Worm (Caenorhabditis elegans) whole organism, L1 larva: ENCODE measurements around the gene twk-16.

Source experiments
- C16A3.4 ChIP-seq: fragments of 150-350 bp; optimal IDR thresholded peaks from 2 replicates; lab custom pipeline; 2014; ENCODE audit warnings: missing biosample characterization, missing genetic modification characterization
- C34B4.2 ChIP-seq: sonication (generic microtip); optimal IDR thresholded peaks from 2 replicates; lab custom pipeline; 2017; ENCODE audit warnings: mild to moderate bottlenecking, missing genetic modification characterization, missing compliant biosample characterization
- F16B12.6 ChIP-seq: fragments of 150-350 bp; optimal IDR thresholded peaks from 2 replicates; lab custom pipeline; 2014; ENCODE audit warnings: missing biosample characterization, missing genetic modification characterization
- aha-1 ChIP-seq: fragments of 150-350 bp; optimal IDR thresholded peaks from 2 replicates; lab custom pipeline; 2014; ENCODE audit warnings: missing biosample characterization, missing genetic modification characterization
- aly-2 ChIP-seq: fragments of 150-350 bp; optimal IDR thresholded peaks from 2 replicates; lab custom pipeline; 2014; ENCODE audit warnings: missing biosample characterization, missing genetic modification characterization
- ama-1 ChIP-seq: fragments of 150-350 bp; optimal IDR thresholded peaks from 2 replicates; lab custom pipeline; 2014
- blmp-1 ChIP-seq: fragments of 150-350 bp; optimal IDR thresholded peaks from 2 replicates; lab custom pipeline; 2014; ENCODE audit warnings: missing biosample characterization, missing genetic modification characterization
- ceh-8 ChIP-seq: fragments of 200-800 bp; sonication (Bioruptor generic); optimal IDR thresholded peaks from 2 replicates; lab custom pipeline; 2018; ENCODE audit warnings: mild to moderate bottlenecking, missing genetic modification characterization, moderate library complexity, missing compliant biosample characterization
- ceh-90 ChIP-seq: sonication (generic microtip); optimal IDR thresholded peaks from 2 replicates; lab custom pipeline; 2016; ENCODE audit warnings: missing genetic modification characterization, missing compliant biosample characterization
- ces-1 ChIP-seq: fragments of 150-350 bp; optimal IDR thresholded peaks from 2 replicates; lab custom pipeline; 2014; ENCODE audit warnings: missing biosample characterization, missing genetic modification reagents, missing genetic modification characterization
- dpl-1 ChIP-seq, 3 experiments: fragments of 150-350 bp in 2 of 3; sonication (generic microtip) in 1 of 3; optimal IDR thresholded peaks; 2 replicates each; lab custom pipeline; 2014 to 2017; ENCODE audit warnings: missing biosample characterization in 3 of 3, missing genetic modification characterization in 3 of 3, missing genetic modification reagents in 3 of 3
- efl-1 ChIP-seq, 4 experiments: fragments of 150-350 bp; optimal IDR thresholded peaks in 3 of 4; peaks in 1 of 4; 1 replicate in 1 of 4; 2 replicates in 3 of 4; lab custom pipeline; 2014; ENCODE audit warnings: missing biosample characterization in 2 of 4, missing genetic modification characterization in 2 of 4, missing genetic modification reagents in 2 of 4
- egl-13 ChIP-seq: sonication (generic microtip); optimal IDR thresholded peaks from 2 replicates; lab custom pipeline; 2016; ENCODE audit warnings: missing genotype, missing genetic modification reagents, missing genetic modification characterization, missing compliant biosample characterization
- elt-2 ChIP-seq: sonication (generic microtip); optimal IDR thresholded peaks from 2 replicates; lab custom pipeline; 2016; ENCODE audit warnings: missing genetic modification characterization, mild to moderate bottlenecking, inconsistent platforms, missing compliant biosample characterization, missing genetic modification reagents
- ets-5 ChIP-seq: fragments of 200-800 bp; sonication (Bioruptor generic); IDR thresholded peaks from 2 replicates; pipeline ENCODE4 v1.3.6; 2022; ENCODE audit warnings: missing genetic modification characterization, missing compliant biosample characterization
- fkh-10 ChIP-seq: sonication (generic microtip); optimal IDR thresholded peaks from 2 replicates; lab custom pipeline; 2017; ENCODE audit warnings: missing biosample characterization, missing genetic modification reagents, missing genetic modification characterization
- fkh-4 ChIP-seq: sonication (generic microtip); optimal IDR thresholded peaks from 2 replicates; lab custom pipeline; 2016; ENCODE audit warnings: missing compliant biosample characterization, missing genetic modification characterization, borderline replicate concordance
- fkh-8 ChIP-seq: sonication (generic microtip); optimal IDR thresholded peaks from 2 replicates; lab custom pipeline; 2016; ENCODE audit warnings: mild to moderate bottlenecking, missing genetic modification characterization, missing compliant biosample characterization
- fos-1 ChIP-seq: fragments of 150-350 bp; optimal IDR thresholded peaks from 2 replicates; lab custom pipeline; 2014; ENCODE audit warnings: missing biosample characterization, missing genetic modification characterization
- hlh-4 ChIP-seq: sonication (generic microtip); optimal IDR thresholded peaks from 2 replicates; lab custom pipeline; 2016; ENCODE audit warnings: mild to moderate bottlenecking, missing genetic modification characterization, missing compliant biosample characterization
- irx-1 ChIP-seq: sonication (generic microtip); optimal IDR thresholded peaks from 2 replicates; lab custom pipeline; 2016; ENCODE audit warnings: missing genetic modification characterization, missing compliant biosample characterization
- isw-1 ChIP-seq: fragments of 200-800 bp; sonication (Bioruptor generic); IDR thresholded peaks from 2 replicates; pipeline ENCODE4 v1.3.6; 2022; ENCODE audit warnings: missing genetic modification characterization, missing compliant biosample characterization
- lin-13 ChIP-seq: fragments of 150-350 bp; optimal IDR thresholded peaks from 2 replicates; lab custom pipeline; 2014; ENCODE audit warnings: missing biosample characterization, missing genetic modification reagents, missing genetic modification characterization
- lin-15B ChIP-seq: fragments of 150-350 bp; sonication (generic microtip); optimal IDR thresholded peaks from 3 replicates; lab custom pipeline; 2014; ENCODE audit warnings: missing biosample characterization, missing genetic modification characterization
- lin-35 ChIP-seq, 2 experiments: fragments of 150-350 bp; optimal IDR thresholded peaks; 2 replicates each; lab custom pipeline; 2014; ENCODE audit warnings: missing biosample characterization in 2 of 2, missing genetic modification characterization in 2 of 2, missing genetic modification reagents in 2 of 2
- lir-3 ChIP-seq: sonication (generic microtip); optimal IDR thresholded peaks from 2 replicates; lab custom pipeline; 2016; ENCODE audit warnings: mild to moderate bottlenecking, missing genetic modification characterization, moderate library complexity, missing compliant biosample characterization; ENCODE audit not compliant: poor library complexity
- lsy-2 ChIP-seq, 2 experiments: fragments of 150-350 bp; optimal IDR thresholded peaks; 2 replicates each; lab custom pipeline; 2014; ENCODE audit warnings: missing biosample characterization in 2 of 2, missing genetic modification characterization in 2 of 2
- mef-2 ChIP-seq: fragments of 150-350 bp; optimal IDR thresholded peaks from 2 replicates; lab custom pipeline; 2014; ENCODE audit warnings: missing biosample characterization, missing genetic modification characterization
- nhr-11 ChIP-seq: fragments of 150-350 bp; optimal IDR thresholded peaks from 2 replicates; lab custom pipeline; 2014; ENCODE audit warnings: missing biosample characterization, missing genetic modification characterization
- nhr-12 ChIP-seq: sonication (generic microtip); optimal IDR thresholded peaks from 2 replicates; lab custom pipeline; 2017; ENCODE audit warnings: missing biosample characterization, missing genetic modification characterization
- nhr-19 ChIP-seq: fragments of 200-800 bp; sonication (Bioruptor generic); conservative IDR thresholded peaks from 2 replicates; pipeline ENCODE4 v1.3.6; 2022; ENCODE audit warnings: missing genetic modification characterization, missing compliant biosample characterization
- nhr-47 ChIP-seq: sonication (generic microtip); optimal IDR thresholded peaks from 2 replicates; lab custom pipeline; 2016; ENCODE audit warnings: mild to moderate bottlenecking, missing genetic modification characterization, moderate library complexity, missing compliant biosample characterization
- nhr-71 ChIP-seq: sonication (generic microtip); optimal IDR thresholded peaks from 2 replicates; lab custom pipeline; 2016; ENCODE audit warnings: mild to moderate bottlenecking, missing genetic modification characterization, moderate library complexity, missing compliant biosample characterization
- nhr-76 ChIP-seq: sonication (generic microtip); optimal IDR thresholded peaks from 2 replicates; lab custom pipeline; 2017; ENCODE audit warnings: missing biosample characterization, missing genetic modification characterization
- nhr-77 ChIP-seq: fragments of 150-350 bp; optimal IDR thresholded peaks from 2 replicates; lab custom pipeline; 2014; ENCODE audit warnings: missing biosample characterization, missing genetic modification characterization
- nhr-90 ChIP-seq: sonication (generic microtip); optimal IDR thresholded peaks from 2 replicates; lab custom pipeline; 2016; ENCODE audit warnings: mild to moderate bottlenecking, missing genetic modification characterization, missing compliant biosample characterization; ENCODE audit not compliant: poor library complexity
- pag-3 ChIP-seq: sonication (generic microtip); optimal IDR thresholded peaks from 2 replicates; lab custom pipeline; 2017; ENCODE audit warnings: missing genetic modification characterization, mild to moderate bottlenecking, missing compliant biosample characterization, antibody characterized with exemption, borderline replicate concordance; ENCODE audit not compliant: insufficient read depth
- pax-3 ChIP-seq: fragments of 200-800 bp; sonication (Bioruptor generic); optimal IDR thresholded peaks from 2 replicates; lab custom pipeline; 2018; ENCODE audit warnings: mild to moderate bottlenecking, missing genetic modification characterization, moderate library complexity, missing compliant biosample characterization
- pqm-1 ChIP-seq: sonication (generic microtip); optimal IDR thresholded peaks from 3 replicates; lab custom pipeline; 2017; ENCODE audit warnings: missing biosample characterization, missing genetic modification characterization
- skn-1 ChIP-seq: fragments of 150-350 bp; optimal IDR thresholded peaks from 2 replicates; lab custom pipeline; 2014; ENCODE audit warnings: missing biosample characterization, missing genetic modification characterization
- sox-4 ChIP-seq: sonication (generic microtip); optimal IDR thresholded peaks from 2 replicates; lab custom pipeline; 2016; ENCODE audit warnings: missing genetic modification characterization, missing compliant biosample characterization
- swsn-7 ChIP-seq: sonication (generic microtip); optimal IDR thresholded peaks from 2 replicates; lab custom pipeline; 2016; ENCODE audit warnings: missing genetic modification characterization, missing compliant biosample characterization
- tbx-2 ChIP-seq: sonication (generic microtip); optimal IDR thresholded peaks from 2 replicates; lab custom pipeline; 2016; ENCODE audit warnings: missing genetic modification characterization, missing compliant biosample characterization
- unc-130 ChIP-seq: fragments of 150-350 bp; optimal IDR thresholded peaks from 2 replicates; lab custom pipeline; 2017; ENCODE audit warnings: missing biosample characterization, missing genetic modification characterization, inconsistent platforms
- unc-30 ChIP-seq: sonication (generic microtip); optimal IDR thresholded peaks from 2 replicates; lab custom pipeline; 2017; ENCODE audit warnings: missing biosample characterization, missing genetic modification characterization
- unc-62 ChIP-seq: fragments of 150-350 bp; optimal IDR thresholded peaks from 2 replicates; lab custom pipeline; 2014; ENCODE audit warnings: missing biosample characterization, missing genetic modification reagents, missing genetic modification characterization
- unc-86 ChIP-seq: sonication (generic microtip); optimal IDR thresholded peaks from 2 replicates; lab custom pipeline; 2016; ENCODE audit warnings: missing genetic modification characterization, missing compliant biosample characterization
- unc-98 ChIP-seq: fragments of 200-800 bp; sonication (Bioruptor generic); IDR thresholded peaks from 2 replicates; pipeline ENCODE4 v1.3.6; 2022; ENCODE audit warnings: missing genetic modification characterization, missing compliant biosample characterization
- vab-15 ChIP-seq: sonication (generic microtip); optimal IDR thresholded peaks from 2 replicates; lab custom pipeline; 2017; ENCODE audit warnings: missing genotype, mild to moderate bottlenecking, missing genetic modification characterization, missing compliant biosample characterization
- xbp-1 ChIP-seq: sonication (generic microtip); optimal IDR thresholded peaks from 2 replicates; lab custom pipeline; 2016; ENCODE audit warnings: missing genetic modification characterization, missing compliant biosample characterization
- zag-1 ChIP-seq: fragments of 150-350 bp; optimal IDR thresholded peaks from 2 replicates; lab custom pipeline; 2014; ENCODE audit warnings: missing biosample characterization, missing genetic modification characterization
- zip-4 ChIP-seq: fragments of 200-800 bp; sonication (Bioruptor generic); optimal IDR thresholded peaks from 2 replicates; lab custom pipeline; 2018; ENCODE audit warnings: mild to moderate bottlenecking, missing genetic modification characterization, moderate library complexity, missing compliant biosample characterization
- ztf-4 ChIP-seq: fragments of 150-350 bp; optimal IDR thresholded peaks from 2 replicates; lab custom pipeline; 2014; ENCODE audit warnings: missing biosample characterization, missing genetic modification characterization

twk-16 gene

ce11 chrX:3099832-3100231 lies 18.9 kb downstream of the twk-16 start, which contains the start of gene sec-3 (continued):
- TF ChIP-seq unc-86 (tag; lab: Kevin White, UChicago) (peak; percentile 81), vab-15 (tag; lab: Kevin White, UChicago) (no peak), fkh-8 (tag; lab: Kevin White, UChicago) (peak; percentile 67), ets-5 (GFP tag; lab: Robert Waterston, UW) (no peak), egl-13 (peak; percentile 74), elt-2 (tag; lab: Kevin White, UChicago) (peak; percentile 85), xbp-1 (peak; percentile 90), lin-35 (GFP tag; optimal IDR thresholded peaks at IDR 0.05; lab: Kevin White, UChicago) (peak; percentile 74 to 89), pqm-1 (no peak), aha-1 (tag; lab: Kevin White, UChicago) (peak; percentile 40), pax-3 (peak; percentile 62), ceh-8 (GFP tag; lab: Kevin White, UChicago) (peak; percentile 66), C16A3.4 (tag; lab: Kevin White, UChicago) (peak; percentile 91), zag-1 (tag; lab: Kevin White, UChicago) (no peak), nhr-76 (tag; lab: Kevin White, UChicago) (peak; percentile 16), sox-4 (tag; lab: Kevin White, UChicago) (peak; percentile 15), dpl-1 (GFP tag; optimal IDR thresholded peaks at IDR 0.05; lab: Kevin White, UChicago) (peak; percentile 67 to 82 (median 80)), nhr-90 (tag; lab: Kevin White, UChicago) (peak; percentile 94), tbx-2 (tag; lab: Kevin White, UChicago) (peak; percentile 90), isw-1 (GFP tag; lab: Robert Waterston, UW) (peak; percentile 72), unc-62 (no peak), lsy-2 (tag; optimal IDR thresholded peaks at IDR 0.05; lab: Kevin White, UChicago) (peak; percentile 85 to 89), mef-2 (tag; lab: Kevin White, UChicago) (no peak), nhr-71 (tag; lab: Kevin White, UChicago) (peak; percentile 93), fkh-10 (peak; percentile 43), blmp-1 (peak; percentile 77), ceh-90 (no peak), fkh-4 (tag; lab: Kevin White, UChicago) (peak; percentile 37), C34B4.2 (no peak), skn-1 (peak; percentile 64), nhr-47 (tag; lab: Kevin White, UChicago) (peak; percentile 92), F16B12.6 (tag; lab: Kevin White, UChicago) (peak; percentile 60), irx-1 (tag; lab: Kevin White, UChicago) (peak; percentile 83), aly-2 (tag; lab: Kevin White, UChicago) (peak; percentile 75), nhr-11 (peak; percentile 65), lin-13 (GFP tag; lab: Kevin White, UChicago) (peak; percentile 80), nhr-19 (GFP tag; lab: Robert Waterston, UW) (peak; percentile 86), unc-98 (GFP tag; lab: Robert Waterston, UW) (no peak), pag-3 (tag; lab: Kevin White, UChicago) (no peak), hlh-4 (tag; lab: Kevin White, UChicago) (no peak), swsn-7 (tag; lab: Kevin White, UChicago) (peak; percentile 92), ama-1 (lab: Kevin White, UChicago) (peak; percentile 29), lir-3 (peak; percentile 62), nhr-12 (tag; lab: Kevin White, UChicago) (no peak), zip-4 (GFP tag; lab: Kevin White, UChicago) (peak; percentile 62), nhr-77 (tag; lab: Kevin White, UChicago) (peak; percentile 81), ces-1 (GFP tag; lab: Kevin White, UChicago) (no peak), efl-1 (optimal IDR thresholded peaks at IDR 0.05; lab: Kevin White, UChicago) (peak; percentile 75 to 79), efl-1 (GFP tag; optimal IDR thresholded peaks at IDR 0.05 in 1 of 2; lab: Kevin White, UChicago) (peak; percentile 64 to 96), lin-15B (tag; lab: Kevin White, UChicago) (no peak), ztf-4 (tag; lab: Kevin White, UChicago) (peak; percentile 57), unc-130 (peak; percentile 86), unc-30 (tag; lab: Kevin White, UChicago) (no peak), fos-1 (tag; lab: Kevin White, UChicago) (peak; percentile 79)
